Worm (Caenorhabditis elegans): ENCODE results near the gene F58G6.3.

F58G6.3 gene

ce11 chrIV:9618836-9619235, 34.5 kb upstream of the F58G6.3 start:
- TF ChIP-seq alr-1 (tag; optimal IDR thresholded peaks at IDR 0.05; ENCODE audit: borderline replicate concordance) (no peak), aly-2 (tag; optimal IDR thresholded peaks at IDR 0.05) (no peak), F16B12.6 (tag; optimal IDR thresholded peaks at IDR 0.05) (no peak), C34B4.2 (tag; optimal IDR thresholded peaks at IDR 0.05) (no peak), blmp-1 (tag; optimal IDR thresholded peaks at IDR 0.05) (peak; percentile 14), lin-14 (GFP tag; optimal IDR thresholded peaks at IDR 0.05) (peak; percentile 6), unc-86 (tag; optimal IDR thresholded peaks at IDR 0.05) (no peak), rnt-1 (tag; optimal IDR thresholded peaks at IDR 0.05) (peak; percentile 20)

ce11 chrIV:9622272-9622671, 31.1 kb upstream of the F58G6.3 start, which contains the start of gene W09C2.7:
TSS of gene W09C2.7 (minus strand) at chrIV:9622372.
- TF ChIP-seq grh-1 (GFP tag; IDR thresholded peaks at IDR 0.05) (no peak), ceh-8 (GFP tag; optimal IDR thresholded peaks at IDR 0.05) (no peak), pag-3 (tag; optimal IDR thresholded peaks at IDR 0.05; ENCODE audit: borderline replicate concordance, insufficient read depth) (no peak), dsc-1 (tag; optimal IDR thresholded peaks at IDR 0.05) (no peak), snpc-4 (tag; optimal IDR thresholded peaks at IDR 0.05) (no peak), isw-1 (GFP tag; IDR thresholded peaks at IDR 0.05) (no peak), egl-27 (tag; optimal IDR thresholded peaks at IDR 0.05) (no peak), nhr-76 (tag; optimal IDR thresholded peaks at IDR 0.05) (no peak), efl-3 (GFP tag; optimal IDR thresholded peaks at IDR 0.05) (no peak), F16B12.6 (tag; optimal IDR thresholded peaks at IDR 0.05) (no peak), skn-1 (tag; optimal IDR thresholded peaks at IDR 0.05) (no peak), nhr-85 (tag) (no peak), zip-4 (GFP tag; optimal IDR thresholded peaks at IDR 0.05) (no peak), alr-1 (tag; optimal IDR thresholded peaks at IDR 0.05; ENCODE audit: borderline replicate concordance) (no peak), nhr-11 (tag; optimal IDR thresholded peaks at IDR 0.05) (no peak), C04F5.9 (tag; optimal IDR thresholded peaks at IDR 0.05) (no peak)

- TF ChIP-seq irx-1 (tag; optimal IDR thresholded peaks at IDR 0.05), result no peak
- no peak for TF ChIP-seq egl-13 (tag; optimal IDR thresholded peaks at IDR 0.05)
- TF ChIP-seq nhr-85 (tag), result no peak
Measured at ce11 chrIV:9623269-9623668, 30.1 kb upstream of the F58G6.3 start, which contains the start of gene W09C2.9. TSS of gene W09C2.9 (minus strand) at chrIV:9623369.

ce11 chrIV:9624275-9624674, 29.1 kb upstream of the F58G6.3 start, which contains the start of gene W09C2.8:
TSS of gene W09C2.8 (minus strand) at chrIV:9624375.
- TF ChIP-seq aha-1 (tag; optimal IDR thresholded peaks at IDR 0.05), result no peak
- no peak for TF ChIP-seq skn-1 (tag; optimal IDR thresholded peaks at IDR 0.05)
- no peak for TF ChIP-seq efl-1 (optimal IDR thresholded peaks at IDR 0.05)
- TF ChIP-seq efl-1 (GFP tag; optimal IDR thresholded peaks at IDR 0.05 in 1 of 2), result peak in 1 of 2 experiments; percentile 83

- TF ChIP-seq nhr-77 (tag; optimal IDR thresholded peaks at IDR 0.05) (no peak), F16B12.6 (tag; optimal IDR thresholded peaks at IDR 0.05) (no peak), mab-9 (GFP tag; IDR thresholded peaks at IDR 0.05) (no peak), nhr-90 (tag; optimal IDR thresholded peaks at IDR 0.05; ENCODE audit: poor library complexity) (no peak), elt-2 (tag; optimal IDR thresholded peaks at IDR 0.05) (no peak), aly-2 (tag; optimal IDR thresholded peaks at IDR 0.05) (no peak), unc-130 (tag; optimal IDR thresholded peaks at IDR 0.05) (no peak), fkh-8 (tag; optimal IDR thresholded peaks at IDR 0.05) (no peak)
Measured at ce11 chrIV:9624977-9625376, 28.4 kb upstream of the F58G6.3 start, which contains the start of gene W09C2.10. TSS of gene W09C2.10 (minus strand) at chrIV:9625077.

- TF ChIP-seq lin-13 (GFP tag; optimal IDR thresholded peaks at IDR 0.05) (no peak), lin-39 (tag; optimal IDR thresholded peaks at IDR 0.05) (no peak), dpl-1 (GFP tag; optimal IDR thresholded peaks at IDR 0.05) (no peak), ceh-82 (tag; optimal IDR thresholded peaks at IDR 0.05) (no peak), ama-1 (optimal IDR thresholded peaks at IDR 0.05) (no peak), mab-9 (GFP tag; IDR thresholded peaks at IDR 0.05) (no peak), ceh-88 (GFP tag; IDR thresholded peaks at IDR 0.05) (no peak), efl-1 (optimal IDR thresholded peaks at IDR 0.05) (no peak), efl-1 (GFP tag; optimal IDR thresholded peaks at IDR 0.05 in 1 of 2) (no peak), nhr-20 (tag; optimal IDR thresholded peaks at IDR 0.05) (peak; percentile 1), ces-1 (GFP tag; optimal IDR thresholded peaks at IDR 0.05) (no peak), nhr-12 (tag; optimal IDR thresholded peaks at IDR 0.05) (no peak), snu-23 (GFP tag; optimal IDR thresholded peaks at IDR 0.05) (peak; percentile 33), fkh-8 (tag; optimal IDR thresholded peaks at IDR 0.05) (peak; percentile 9), nhr-76 (tag; optimal IDR thresholded peaks at IDR 0.05) (no peak), grh-1 (GFP tag; IDR thresholded peaks at IDR 0.05) (no peak), hlh-4 (tag; optimal IDR thresholded peaks at IDR 0.05) (no peak)
Measured at ce11 chrIV:9625829-9626228, 27.5 kb upstream of the F58G6.3 start.

Data from whole organism, L1 larva.